In genomic region chr3L:21113061-21113460, dm6 we compare ENCODE assay signal across 1 fruit fly cellular context.
TF ChIP-seq lines count a peak whose summit lies in the region.

No protein-coding gene starts in this region.

TF ChIP-seq in whole organism, embryonic, 481 proteins besides CTCF, POLR2A, EP300 and RAD21 (continued from another document):
- TF ChIP-seq HLH4C (GFP tag; IDR thresholded peaks at IDR 0.05; lab: Robert Waterston, UW; ENCODE audit: partially characterized antibody), result no peak
